Worm (Caenorhabditis elegans): ENCODE results near the gene srh-18.

srh-18 gene

DNA sequence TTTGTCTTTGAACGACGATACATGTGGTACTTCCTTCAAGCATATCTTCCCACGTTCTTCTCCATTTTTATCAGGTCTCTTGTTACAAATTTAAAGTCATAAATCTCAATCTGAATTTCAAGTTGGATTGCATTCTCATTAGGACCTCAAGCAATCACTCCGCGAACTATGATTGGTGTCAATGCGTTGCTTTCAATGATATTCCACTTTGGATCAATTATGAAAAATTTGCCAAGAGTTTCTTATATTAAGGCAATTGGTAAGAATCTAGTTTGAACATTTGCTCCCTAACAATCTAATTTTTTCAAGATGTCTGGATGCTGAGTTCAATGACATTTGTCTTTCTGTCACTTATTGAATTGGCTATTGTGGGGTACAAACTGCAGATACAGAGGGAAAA, 24.0 kb downstream of the srh-18 start:
- no peak for TF ChIP-seq lsy-2 (tag; optimal IDR thresholded peaks at IDR 0.05)
- TF ChIP-seq unc-62 (GFP tag; optimal IDR thresholded peaks at IDR 0.05 in 1 of 2): peak in 1 of 2 experiments; percentile 94
- TF ChIP-seq unc-62 (tag; optimal IDR thresholded peaks at IDR 0.05): no peak
- TF ChIP-seq madf-5 (GFP tag; IDR thresholded peaks at IDR 0.05): no peak
- TF ChIP-seq F44E2.7 (GFP tag; IDR thresholded peaks at IDR 0.05): no peak
- TF ChIP-seq nhr-25 (tag; optimal IDR thresholded peaks at IDR 0.05; ENCODE audit: borderline replicate concordance, insufficient read depth): no peak
- TF ChIP-seq aha-1 (tag): no peak
- TF ChIP-seq nhr-11 (tag; optimal IDR thresholded peaks at IDR 0.05): no peak
- no peak for TF ChIP-seq duxl-1 (tag; optimal IDR thresholded peaks at IDR 0.05; ENCODE audit: poor library complexity)
- no peak for TF ChIP-seq dpl-1 (GFP tag; optimal IDR thresholded peaks at IDR 0.05)

DNA sequence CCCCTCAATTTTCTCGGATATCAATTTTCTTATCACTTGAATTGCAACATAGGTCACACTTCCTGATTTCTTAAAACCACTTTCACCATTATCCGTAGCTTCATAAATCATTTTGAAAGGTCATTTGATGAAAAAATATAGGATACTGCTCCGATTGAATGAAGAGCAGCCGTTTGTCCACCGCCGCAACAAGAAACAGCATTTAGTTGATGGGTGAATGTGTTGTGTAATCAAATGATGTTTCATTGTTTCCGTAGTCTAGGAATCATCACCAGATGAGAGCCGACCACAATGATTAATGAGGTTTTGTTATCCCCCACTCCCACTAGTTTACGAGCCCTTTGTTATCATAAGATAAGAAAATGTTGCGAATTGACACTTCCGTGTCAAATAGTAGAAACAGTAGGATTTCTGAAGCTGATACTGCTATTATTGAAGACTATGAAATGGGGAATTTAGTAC, 27.6 kb downstream of the srh-18 start, which contains the start of gene twk-43:
TSS of gene twk-43 (plus strand) at position 412 of the 462 bp plus-strand sequence.
- peak; percentile 26 for TF ChIP-seq nhr-11 (tag; optimal IDR thresholded peaks at IDR 0.05)
- TF ChIP-seq hlh-11 (tag; optimal IDR thresholded peaks at IDR 0.05): no peak
- TF ChIP-seq daf-16 (GFP tag; optimal IDR thresholded peaks at IDR 0.05): peak in 1 of 2 experiments; percentile 44
- TF ChIP-seq daf-16 (tag; optimal IDR thresholded peaks at IDR 0.05): no peak
- TF ChIP-seq php-3 (GFP tag; IDR thresholded peaks at IDR 0.05): 0 out of 2 replicates have a peak, but pooled peaks have one; percentile 37
- no peak for TF ChIP-seq daf-8 (GFP tag; IDR thresholded peaks at IDR 0.05)
- TF ChIP-seq unc-62 (GFP tag; optimal IDR thresholded peaks at IDR 0.05 in 1 of 2): peak in 1 of 2 experiments; percentile 78
- TF ChIP-seq unc-62 (tag; optimal IDR thresholded peaks at IDR 0.05): no peak

DNA sequence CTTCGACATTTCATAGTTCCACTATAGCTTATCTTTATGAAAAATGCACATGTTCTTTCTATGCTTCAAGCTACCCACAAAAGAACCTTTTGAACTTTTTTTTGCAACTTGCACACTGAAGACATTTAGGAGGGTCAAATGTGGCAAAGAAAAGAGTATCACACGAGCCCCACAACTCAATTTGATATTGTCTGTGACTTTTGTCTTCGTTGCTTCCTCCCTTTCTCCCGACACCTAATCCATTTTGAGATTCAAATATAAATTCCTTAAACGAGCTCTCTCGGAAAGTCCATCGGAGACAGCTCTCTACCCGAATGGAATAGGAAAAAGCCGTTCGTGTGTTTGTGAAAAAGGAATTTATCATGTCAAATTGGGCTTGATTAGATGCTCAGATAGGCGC, 32.0 kb downstream of the srh-18 start:
- TF ChIP-seq fkh-10 (GFP tag; optimal IDR thresholded peaks at IDR 0.05) (peak; percentile 11), unc-39 (tag; optimal IDR thresholded peaks at IDR 0.05) (no peak), nhr-6 (tag; optimal IDR thresholded peaks at IDR 0.05) (no peak), sdz-12 (GFP tag; optimal IDR thresholded peaks at IDR 0.05) (no peak), zfp-2 (tag; optimal IDR thresholded peaks at IDR 0.05) (no peak), pha-4 (GFP tag; IDR thresholded peaks at IDR 0.05) (no peak), pha-4 (tag; optimal IDR thresholded peaks at IDR 0.05) (no peak), zag-1 (tag; optimal IDR thresholded peaks at IDR 0.05) (no peak), nhr-76 (tag; optimal IDR thresholded peaks at IDR 0.05) (no peak)

DNA sequence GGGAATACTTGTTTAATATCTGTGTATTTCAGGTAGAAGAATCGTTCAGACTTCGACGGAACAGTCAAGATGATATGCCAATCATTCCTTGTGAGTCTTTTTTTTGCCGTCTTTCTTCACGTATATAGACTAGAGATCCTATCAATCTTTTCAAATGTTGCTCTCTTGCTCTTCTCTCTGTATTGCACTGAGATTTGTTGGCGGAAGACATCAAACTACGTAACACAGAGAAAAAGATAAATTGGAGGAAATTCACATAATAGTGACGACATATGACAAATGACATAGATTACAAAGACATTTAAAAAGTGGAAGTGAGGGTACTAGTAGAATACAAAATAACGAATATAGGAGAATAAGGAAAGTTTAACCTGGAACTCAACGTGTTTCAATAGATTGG, 33.5 kb downstream of the srh-18 start:
- TF ChIP-seq nhr-11 (tag; optimal IDR thresholded peaks at IDR 0.05) (no peak), gei-8 (GFP tag; optimal IDR thresholded peaks at IDR 0.05) (no peak), lsy-2 (tag; optimal IDR thresholded peaks at IDR 0.05) (peak in 1 of 2 experiments; percentile 30), ceh-20 (GFP tag; IDR thresholded peaks at IDR 0.05) (peak; percentile 71), nhr-77 (tag; optimal IDR thresholded peaks at IDR 0.05) (no peak), unc-62 (GFP tag; optimal IDR thresholded peaks at IDR 0.05 in 1 of 2) (peak in 1 of 2 experiments; percentile 99), unc-62 (tag; optimal IDR thresholded peaks at IDR 0.05) (no peak)

DNA sequence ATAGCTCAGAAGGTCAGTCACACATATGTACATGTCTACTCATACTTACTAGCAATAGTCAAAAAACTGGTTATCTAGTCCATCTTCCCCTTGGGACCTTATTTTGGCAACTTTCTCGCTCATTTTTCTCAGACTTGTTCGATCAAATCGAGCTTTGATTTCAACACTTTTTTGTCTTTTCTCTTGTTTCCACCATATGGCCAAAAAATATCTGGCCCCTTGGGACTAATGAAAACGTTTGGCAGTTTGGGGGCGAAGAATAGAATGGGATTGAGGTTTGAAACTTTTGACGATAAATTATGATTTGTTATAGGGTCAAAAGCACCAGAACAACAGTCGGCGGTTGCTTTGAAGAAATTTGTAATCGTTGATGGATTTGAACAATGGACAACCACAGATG, 34.2 kb downstream of the srh-18 start:
- TF ChIP-seq aly-2 (tag; optimal IDR thresholded peaks at IDR 0.05) (no peak), ces-1 (GFP tag; optimal IDR thresholded peaks at IDR 0.05) (no peak), php-3 (GFP tag; IDR thresholded peaks at IDR 0.05) (no peak), lim-7 (GFP tag; IDR thresholded peaks at IDR 0.05) (no peak), zfp-2 (tag; optimal IDR thresholded peaks at IDR 0.05) (no peak), lin-39 (tag; optimal IDR thresholded peaks at IDR 0.05) (no peak), lsy-2 (tag; optimal IDR thresholded peaks at IDR 0.05) (peak in 1 of 2 experiments; percentile 19), saeg-2 (GFP tag; IDR thresholded peaks at IDR 0.05) (no peak), nhr-237 (tag; optimal IDR thresholded peaks at IDR 0.05) (no peak), unc-62 (GFP tag; optimal IDR thresholded peaks at IDR 0.05 in 1 of 2) (peak in 1 of 2 experiments; percentile 67), unc-62 (tag; optimal IDR thresholded peaks at IDR 0.05) (no peak), ztf-11 (tag; optimal IDR thresholded peaks at IDR 0.05) (no peak), fkh-10 (GFP tag; optimal IDR thresholded peaks at IDR 0.05) (no peak), lir-3 (tag; optimal IDR thresholded peaks at IDR 0.05) (no peak), cey-2 (tag; optimal IDR thresholded peaks at IDR 0.05; ENCODE audit: borderline replicate concordance, insufficient read depth) (no peak), dmd-8 (GFP tag; IDR thresholded peaks at IDR 0.05) (no peak), F10B5.3 (tag; optimal IDR thresholded peaks at IDR 0.05) (no peak), R02D3.7 (tag; optimal IDR thresholded peaks at IDR 0.05) (no peak)
